Fruit fly (Drosophila melanogaster): ENCODE measurements around the gene CG13367.

DNA sequence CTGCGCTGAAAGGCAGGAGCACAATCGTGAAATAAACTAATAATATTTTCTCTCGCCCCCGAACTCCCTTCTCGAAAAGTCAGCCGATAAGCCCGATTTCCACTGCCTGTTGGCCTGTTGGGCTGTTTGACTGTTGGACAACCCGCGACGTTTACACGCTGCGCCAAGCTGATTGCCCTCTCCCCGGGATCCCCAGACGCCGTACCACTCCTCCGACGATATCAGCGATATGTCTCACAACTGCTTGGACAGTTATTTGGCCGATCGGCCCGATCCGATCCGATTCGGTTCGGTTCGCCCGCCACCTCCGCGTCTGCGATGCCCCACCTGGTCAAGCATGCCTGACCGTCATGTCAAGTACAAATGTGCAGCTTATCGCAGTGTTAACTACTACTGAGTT lies 44.8 kb upstream of the CG13367 start:
- TF ChIP-seq pan (optimal IDR thresholded peaks at IDR 0.05): no peak
- no peak for TF ChIP-seq CG8478 (optimal IDR thresholded peaks at IDR 0.05)
- no peak for TF ChIP-seq psq (optimal IDR thresholded peaks at IDR 0.05)
- TF ChIP-seq Dll (optimal IDR thresholded peaks at IDR 0.05): no peak
- TF ChIP-seq usp (GFP tag; optimal IDR thresholded peaks at IDR 0.05): no peak
- TF ChIP-seq EcR (GFP tag; optimal IDR thresholded peaks at IDR 0.05): no peak

Data from whole organism.